Fruit fly (Drosophila melanogaster): ENCODE data around the gene CG10375.
A peak's percentile ranks its signal among the peaks of the same experiment; 100 is the strongest.

CG10375 gene

DNA sequence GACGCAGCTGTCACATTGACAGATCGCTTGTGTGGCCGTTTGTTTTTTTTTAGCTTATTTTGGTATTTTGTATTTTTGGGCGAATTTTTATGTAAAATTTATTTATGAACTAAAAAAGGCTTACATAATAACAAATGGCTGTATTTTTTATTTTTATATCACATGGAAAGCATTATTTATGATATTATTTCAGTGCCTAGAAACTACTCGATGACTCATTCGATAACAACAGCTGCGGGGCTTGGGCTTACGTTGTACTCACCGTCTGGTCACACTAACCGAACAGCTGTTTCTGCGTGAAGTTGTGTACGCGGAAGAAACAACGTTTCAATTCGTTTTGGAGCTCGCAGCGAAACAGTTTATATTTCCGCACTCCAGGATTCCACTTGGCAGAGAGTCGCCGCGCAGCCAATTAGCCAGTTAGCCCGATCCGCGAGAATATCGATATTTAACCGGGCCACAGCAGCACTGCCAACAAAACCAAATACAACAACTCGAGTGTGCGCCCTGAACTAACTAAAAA lies 34.5 kb upstream of the CG10375 start, which contains the start of the genes Hmgcr and Rpn9 (continued):
- peak; percentile 26 for TF ChIP-seq grau (tag; optimal IDR thresholded peaks at IDR 0.05)
- 0 out of 2 replicates have a peak, but pooled peaks have one; percentile 16 for TF ChIP-seq amos (GFP tag; IDR thresholded peaks at IDR 0.05; ENCODE audit: partially characterized antibody)
- TF ChIP-seq CG17359 (tag; optimal IDR thresholded peaks at IDR 0.05), result no peak
- no peak for TF ChIP-seq CG15696 (tag; optimal IDR thresholded peaks at IDR 0.05)
- no peak for TF ChIP-seq NC2α (GFP tag; optimal IDR thresholded peaks at IDR 0.05)
- no peak for TF ChIP-seq CG31388 (GFP tag; optimal IDR thresholded peaks at IDR 0.05)
- no peak for TF ChIP-seq CG17385 (GFP tag; optimal IDR thresholded peaks at IDR 0.05)
- TF ChIP-seq schlank (tag; optimal IDR thresholded peaks at IDR 0.05), result no peak
- TF ChIP-seq odd (GFP tag; optimal IDR thresholded peaks at IDR 0.05), result no peak
- no peak for TF ChIP-seq fd96Cb (tag; optimal IDR thresholded peaks at IDR 0.05)
- TF ChIP-seq CG6689 (GFP tag; IDR thresholded peaks at IDR 0.05), result no peak
- TF ChIP-seq repo (GFP tag; optimal IDR thresholded peaks at IDR 0.05), result no peak
- no peak for TF ChIP-seq btn (GFP tag; optimal IDR thresholded peaks at IDR 0.05)
- peak; percentile 14 to 24 for TF ChIP-seq dpn (GFP tag; optimal IDR thresholded peaks at IDR 0.05)
- peak; percentile 41; the same call in 1 of the 3 replicates for TF ChIP-seq CG17361 (GFP tag; IDR thresholded peaks at IDR 0.05)
- no peak for TF ChIP-seq GATAe (GFP tag; conservative IDR thresholded peaks at IDR 0.05)
- no peak for TF ChIP-seq kah (GFP tag; optimal IDR thresholded peaks at IDR 0.05)
- TF ChIP-seq bcd (GFP tag; optimal IDR thresholded peaks at IDR 0.05), result no peak
- no peak for TF ChIP-seq CG13123 (GFP tag; optimal IDR thresholded peaks at IDR 0.05)
- TF ChIP-seq rib (GFP tag; IDR thresholded peaks at IDR 0.05), result no peak
- TF ChIP-seq psq (GFP tag; optimal IDR thresholded peaks at IDR 0.05), result no peak
- no peak for TF ChIP-seq HHEX (GFP tag; optimal IDR thresholded peaks at IDR 0.05)
- no peak for TF ChIP-seq hbn (GFP tag; IDR thresholded peaks at IDR 0.05; ENCODE audit: partially characterized antibody)
- TF ChIP-seq vvl (GFP tag; IDR thresholded peaks at IDR 0.05), result no peak
- TF ChIP-seq Pdp1 (GFP tag; optimal IDR thresholded peaks at IDR 0.05), result peak in 1 of 2 experiments; percentile 99
- no peak for TF ChIP-seq ken (GFP tag; IDR thresholded peaks at IDR 0.05)
- peak; percentile 55 for TF ChIP-seq NC2β (GFP tag; optimal IDR thresholded peaks at IDR 0.05)
- no peak for TF ChIP-seq trh (GFP tag; optimal IDR thresholded peaks at IDR 0.05)
- no peak for TF ChIP-seq CkIIα-i1 (GFP tag; IDR thresholded peaks at IDR 0.05)
- TF ChIP-seq Hand (GFP tag; optimal IDR thresholded peaks at IDR 0.05), result no peak
- TF ChIP-seq Ets65A (GFP tag), result peak; percentile 6
- TF ChIP-seq tin (GFP tag; optimal IDR thresholded peaks at IDR 0.05), result no peak
- peak; percentile 30 for TF ChIP-seq wek (GFP tag; optimal IDR thresholded peaks at IDR 0.05)
- no peak for TF ChIP-seq lmd (GFP tag; IDR thresholded peaks at IDR 0.05)
- TF ChIP-seq ssp (GFP tag; IDR thresholded peaks at IDR 0.05), result no peak
- TF ChIP-seq Side (GFP tag; optimal IDR thresholded peaks at IDR 0.05), result no peak
- TF ChIP-seq zen2 (GFP tag; IDR thresholded peaks at IDR 0.05; ENCODE audit: partially characterized antibody), result 0 out of 3 replicates have a peak, but pooled peaks have one; percentile 5
- TF ChIP-seq yki (optimal IDR thresholded peaks at IDR 0.05), result no peak
- TF ChIP-seq pfk (GFP tag; optimal IDR thresholded peaks at IDR 0.05), result peak; percentile 8
- 0 out of 3 replicates have a peak, but pooled peaks have one; percentile 64 for TF ChIP-seq mld (GFP tag; IDR thresholded peaks at IDR 0.05; ENCODE audit: partially characterized antibody)
- TF ChIP-seq CG7928 (GFP tag; optimal IDR thresholded peaks at IDR 0.05), result no peak
- TF ChIP-seq CG33557 (GFP tag; optimal IDR thresholded peaks at IDR 0.05), result peak; percentile 24
- TF ChIP-seq nmo (GFP tag; optimal IDR thresholded peaks at IDR 0.05), result peak; percentile 67
- TF ChIP-seq Atf-2 (GFP tag; optimal IDR thresholded peaks at IDR 0.05), result no peak
- no peak for TF ChIP-seq Doc2 (GFP tag; IDR thresholded peaks at IDR 0.05)
- TF ChIP-seq Elba2 (GFP tag; optimal IDR thresholded peaks at IDR 0.05), result no peak
- TF ChIP-seq lbe (GFP tag; optimal IDR thresholded peaks at IDR 0.05), result no peak
- no peak for TF ChIP-seq pnt (GFP tag; optimal IDR thresholded peaks at IDR 0.05)
- peak; percentile 0 for TF ChIP-seq CG8089 (GFP tag; optimal IDR thresholded peaks at IDR 0.05)
- TF ChIP-seq CG5245 (GFP tag; optimal IDR thresholded peaks at IDR 0.05), result no peak
- no peak for TF ChIP-seq CG4360 (GFP tag; IDR thresholded peaks at IDR 0.05)

Data from whole organism, embryonic.